Fruit fly (Drosophila melanogaster) whole organism, pupa: Measurements from ENCODE around the gene slmo.
A peak's percentile ranks its signal among the peaks of the same experiment; 100 is the strongest.

ENCODE experiments used
- CG10348 ChIP-seq: fragments of 200-800 bp; sonication (Bioruptor generic); IDR thresholded peaks from 2 replicates; pipeline ENCODE4 v1.3.6; 2022; ENCODE audit warnings: missing biosample characterization, missing genetic modification characterization
- CG12605 ChIP-seq: fragments of 200-800 bp; sonication (Bioruptor generic); IDR thresholded peaks from 2 replicates; pipeline ENCODE4 v1.3.6; 2022; ENCODE audit warnings: missing biosample characterization, missing genetic modification characterization
- CG13204 ChIP-seq: fragments of 200-800 bp; sonication (Bioruptor generic); optimal IDR thresholded peaks from 2 replicates; lab custom pipeline; 2018; ENCODE audit warnings: missing biosample characterization, mild to moderate bottlenecking, missing genetic modification characterization, moderate library complexity
- CG14655 ChIP-seq: fragments of 200-800 bp; sonication (Bioruptor generic); optimal IDR thresholded peaks from 3 replicates; lab custom pipeline; 2017; ENCODE audit warnings: mild to moderate bottlenecking, missing biosample characterization, missing genetic modification reagents, missing genetic modification characterization
- CG15710 ChIP-seq: fragments of 200-800 bp; sonication (Bioruptor generic); optimal IDR thresholded peaks from 2 replicates; lab custom pipeline; 2018; ENCODE audit warnings: missing biosample characterization, mild to moderate bottlenecking, missing genetic modification characterization, moderate library complexity
- CG17806 ChIP-seq: fragments of 200-800 bp; sonication (Bioruptor generic); optimal IDR thresholded peaks from 2 replicates; lab custom pipeline; 2018; ENCODE audit warnings: missing biosample characterization, mild to moderate bottlenecking, missing genetic modification characterization, moderate library complexity
- CG32121 ChIP-seq: fragments of 200-800 bp; sonication (Bioruptor generic); IDR thresholded peaks from 2 replicates; pipeline ENCODE4 v1.3.6; 2022; ENCODE audit warnings: missing biosample characterization, missing genetic modification characterization
- CG34367 ChIP-seq: fragments of 200-800 bp; sonication (Bioruptor generic); optimal IDR thresholded peaks from 2 replicates; lab custom pipeline; 2018; ENCODE audit warnings: missing biosample characterization, mild to moderate bottlenecking, missing genetic modification characterization
- CG4496 ChIP-seq: fragments of 200-800 bp; sonication (Bioruptor generic); IDR thresholded peaks from 3 replicates; pipeline ENCODE4 v1.3.6; 2022; ENCODE audit warnings: missing biosample characterization, missing genetic modification characterization
- CG8159 ChIP-seq: fragments of 200-800 bp; sonication (Bioruptor generic); optimal IDR thresholded peaks from 3 replicates; lab custom pipeline; 2018; ENCODE audit warnings: missing biosample characterization, mild to moderate bottlenecking, missing genetic modification characterization, moderate library complexity
- CG8301 ChIP-seq: fragments of 200-800 bp; sonication (Bioruptor generic); optimal IDR thresholded peaks from 2 replicates; lab custom pipeline; 2018; ENCODE audit warnings: missing biosample characterization, mild to moderate bottlenecking, missing genetic modification characterization
- CG9948 ChIP-seq: fragments of 200-800 bp; sonication (Bioruptor generic); optimal IDR thresholded peaks from 2 replicates; lab custom pipeline; 2018; ENCODE audit warnings: missing biosample characterization, mild to moderate bottlenecking, missing genetic modification characterization, moderate library complexity
- D1 ChIP-seq: fragments of 200-800 bp; sonication (Bioruptor generic); optimal IDR thresholded peaks from 2 replicates; lab custom pipeline; 2018; ENCODE audit warnings: missing biosample characterization, mild to moderate bottlenecking, missing genetic modification characterization, moderate library complexity
- EcR ChIP-seq: fragments of 200-800 bp; sonication (Bioruptor generic); optimal IDR thresholded peaks from 3 replicates; lab custom pipeline; 2019; ENCODE audit warnings: missing biosample characterization, missing genetic modification characterization, mild to moderate bottlenecking, moderate library complexity, missing genetic modification reagents
- Ets98B ChIP-seq: fragments of 200-800 bp; sonication (Bioruptor generic); IDR thresholded peaks from 2 replicates; pipeline ENCODE4 v1.3.6; 2022; ENCODE audit warnings: missing biosample characterization, missing genetic modification characterization
- Pif1A ChIP-seq: fragments of 200-800 bp; sonication (Bioruptor generic); optimal IDR thresholded peaks from 3 replicates; lab custom pipeline; 2016; ENCODE audit warnings: missing biosample characterization, missing genetic modification characterization
- Pif1B ChIP-seq: fragments of 200-800 bp; sonication (Bioruptor generic); optimal IDR thresholded peaks from 3 replicates; lab custom pipeline; 2016; ENCODE audit warnings: missing biosample characterization, missing genetic modification characterization
- Snoo ChIP-seq: fragments of 200-800 bp; sonication (Bioruptor generic); optimal IDR thresholded peaks from 3 replicates; lab custom pipeline; 2017; ENCODE audit warnings: missing biosample characterization, mild to moderate bottlenecking, missing genetic modification characterization, inconsistent platforms
- fd96Ca ChIP-seq: fragments of 200-800 bp; sonication (Bioruptor generic); IDR thresholded peaks from 3 replicates; pipeline ENCODE4 v1.3.6; 2022; ENCODE audit warnings: missing biosample characterization, missing genetic modification characterization
- gl ChIP-seq: fragments of 200-800 bp; sonication (Bioruptor generic); optimal IDR thresholded peaks from 2 replicates; lab custom pipeline; 2018; ENCODE audit warnings: missing biosample characterization, mild to moderate bottlenecking, missing genetic modification characterization
- rn ChIP-seq: fragments of 200-800 bp; sonication (Bioruptor generic); IDR thresholded peaks from 2 replicates; pipeline ENCODE4 v1.3.6; 2022; ENCODE audit warnings: missing biosample characterization, missing genetic modification characterization

Gene slmo

DNA sequence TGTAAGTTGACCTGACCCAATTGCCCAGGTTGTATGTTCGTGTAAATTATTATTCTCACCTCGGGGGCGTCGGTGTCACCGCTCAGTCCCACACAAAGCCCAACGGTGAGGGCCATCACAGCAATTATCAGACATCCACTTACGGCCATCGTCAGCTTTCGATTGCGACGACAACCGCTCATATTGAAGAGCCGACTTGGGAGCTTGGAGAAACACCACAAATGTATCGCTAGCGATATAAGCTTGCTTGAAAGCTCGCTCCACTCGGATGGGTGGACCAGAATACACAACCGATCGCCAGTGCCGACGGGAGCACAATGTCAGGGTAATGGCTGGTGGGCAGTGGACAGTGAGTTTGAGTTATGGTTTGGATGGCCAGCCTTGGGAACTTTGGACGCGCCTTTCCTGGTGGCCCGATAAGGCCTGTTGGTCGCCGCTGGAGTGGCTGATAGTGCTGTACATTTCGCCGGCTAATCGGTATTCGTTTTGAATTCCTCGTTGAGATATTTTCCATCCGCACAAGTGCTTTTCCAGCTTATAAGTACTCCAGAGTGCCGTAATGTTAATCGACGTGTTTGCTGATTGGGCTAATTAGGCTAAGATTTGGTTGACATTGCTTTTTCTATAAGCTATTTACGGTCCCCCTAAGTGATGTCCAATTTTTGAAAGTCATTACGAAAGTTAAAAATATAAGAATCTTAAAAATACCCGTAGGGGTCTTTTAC lies 41.8 kb downstream of the slmo start, which contains the start of gene Gal:
Gal (minus strand) TSS at position 320 of the 725 bp plus-strand sequence.
- no peak for TF ChIP-seq CG13204
- TF ChIP-seq CG8301 (tag; lab: Kevin White, UChicago) = no peak
- TF ChIP-seq CG10348 (GFP tag; lab: Robert Waterston, UW) = no peak
- TF ChIP-seq Pif1B (GFP tag; lab: Kevin White, UChicago) = no peak
- no peak for TF ChIP-seq rn
- TF ChIP-seq Pif1A (GFP tag; lab: Kevin White, UChicago) = no peak
- TF ChIP-seq CG9948 (tag; lab: Kevin White, UChicago) = no peak
- no peak for TF ChIP-seq CG32121 (GFP tag; lab: Robert Waterston, UW)
- TF ChIP-seq CG8159 (tag; lab: Kevin White, UChicago) = peak; percentile 64
- TF ChIP-seq CG17806 (tag; lab: Kevin White, UChicago) = no peak
- no peak for TF ChIP-seq CG12605
- TF ChIP-seq fd96Ca = 0 out of 3 replicates have a peak, but pooled peaks have one; percentile 31
- peak; percentile 9; the same call in 1 of the 2 replicates for TF ChIP-seq Ets98B (GFP tag; lab: Robert Waterston, UW)
- no peak for TF ChIP-seq D1 (tag; lab: Kevin White, UChicago)

DNA sequence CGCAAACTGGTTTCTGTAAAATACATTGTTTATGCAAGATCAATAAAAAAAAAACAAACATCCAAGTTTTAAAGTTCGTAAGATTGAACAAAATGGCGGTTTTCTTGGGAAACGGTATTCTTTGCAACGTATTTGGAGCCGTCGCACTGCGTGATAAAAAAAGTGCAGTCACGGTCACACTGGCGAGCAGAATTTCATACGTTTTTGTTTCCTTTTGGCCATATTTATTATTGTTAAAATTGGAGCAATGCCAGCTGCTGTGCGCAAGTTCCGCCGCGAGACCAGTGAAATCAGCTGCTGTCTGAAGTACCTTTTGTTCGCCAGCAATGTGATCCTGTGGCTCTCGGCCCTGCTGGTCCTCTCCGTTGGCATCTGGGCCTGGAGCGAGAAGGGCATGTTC lies 48.4 kb downstream of the slmo start, which contains the start of gene Tsp26A:
Tsp26A (plus strand) TSS at position 164 of the 400 bp plus-strand sequence.
- TF ChIP-seq Pif1B (GFP tag; lab: Kevin White, UChicago) (no peak), CG34367 (tag; lab: Kevin White, UChicago) (no peak), gl (tag; lab: Kevin White, UChicago) (no peak), Snoo (no peak), CG4496 (GFP tag; lab: Robert Waterston, UW) (no peak), CG15710 (tag; lab: Kevin White, UChicago) (no peak), rn (no peak), CG8159 (tag; lab: Kevin White, UChicago) (no peak), CG13204 (no peak), CG14655 (no peak), D1 (tag; lab: Kevin White, UChicago) (no peak), CG9948 (tag; lab: Kevin White, UChicago) (no peak), CG12605 (no peak), EcR (GFP tag; lab: Kevin White, UChicago) (no peak), Ets98B (GFP tag; lab: Robert Waterston, UW) (no peak), CG10348 (GFP tag; lab: Robert Waterston, UW) (no peak), CG32121 (GFP tag; lab: Robert Waterston, UW) (no peak), fd96Ca (no peak), CG8301 (tag; lab: Kevin White, UChicago) (no peak)
- TF ChIP-seq, all 21 proteins: peak for 0

DNA sequence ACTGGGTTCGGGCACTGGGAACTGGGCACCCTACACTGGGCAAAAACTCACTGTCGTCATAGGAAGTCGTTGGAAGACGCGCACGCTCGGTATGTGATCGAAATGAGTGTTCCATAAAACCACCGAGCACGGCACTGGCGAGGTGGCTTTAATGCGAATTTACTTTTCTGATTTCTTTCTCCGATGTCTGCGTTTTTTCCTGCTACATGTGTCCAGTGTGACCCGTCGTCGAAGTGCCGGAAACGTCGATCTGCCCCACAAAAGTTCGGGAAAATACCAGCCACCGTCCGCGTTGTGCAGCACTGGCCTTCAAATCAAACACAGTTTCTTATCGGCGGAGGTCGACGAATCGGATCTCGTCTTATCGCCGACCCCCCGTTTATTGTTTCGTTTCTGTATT lies 49.3 kb downstream of the slmo start, which contains the start of gene Kdm5:
Kdm5 (minus strand) TSS at position 255 of the 400 bp plus-strand sequence.
- TF ChIP-seq CG9948 (tag; lab: Kevin White, UChicago) (no peak), CG10348 (GFP tag; lab: Robert Waterston, UW) (no peak), CG12605 (no peak), CG8159 (tag; lab: Kevin White, UChicago) (peak; percentile 2), CG4496 (GFP tag; lab: Robert Waterston, UW) (peak; percentile 51; the same call in 1 of the 3 replicates), Snoo (peak; percentile 41), Ets98B (GFP tag; lab: Robert Waterston, UW) (peak; percentile 46), fd96Ca (0 out of 3 replicates have a peak, but pooled peaks have one; percentile 10), gl (tag; lab: Kevin White, UChicago) (no peak), CG17806 (tag; lab: Kevin White, UChicago) (peak; percentile 9), CG14655 (no peak), EcR (GFP tag; lab: Kevin White, UChicago) (peak; percentile 24), CG34367 (tag; lab: Kevin White, UChicago) (no peak), CG32121 (GFP tag; lab: Robert Waterston, UW) (peak; percentile 34; the same call in 1 of the 2 replicates)
- TF ChIP-seq, all 21 proteins: peak for 8

DNA sequence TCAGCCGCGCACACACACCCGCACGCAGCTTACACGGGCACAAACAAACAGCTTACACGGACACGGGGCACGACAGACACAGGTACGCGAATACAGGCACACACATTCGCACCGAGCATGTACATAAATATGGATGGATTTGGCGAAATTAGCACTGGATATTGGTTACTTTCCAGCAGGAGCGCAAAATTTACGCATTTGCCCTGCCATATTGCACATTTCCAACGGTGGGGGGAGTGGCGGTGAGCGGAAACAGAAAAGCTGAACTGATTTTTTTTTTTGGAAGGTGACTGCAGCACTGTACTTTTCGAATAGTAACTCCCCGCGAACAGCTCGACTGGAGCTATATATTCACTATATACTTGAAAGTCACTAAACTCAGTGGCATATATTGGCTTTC lies 50.1 kb downstream of the slmo start:
- no peak for TF ChIP-seq gl (tag; lab: Kevin White, UChicago)
- TF ChIP-seq CG4496 (GFP tag; lab: Robert Waterston, UW) = 0 out of 3 replicates have a peak, but pooled peaks have one; percentile 3
- no peak for TF ChIP-seq CG17806 (tag; lab: Kevin White, UChicago)
- no peak for TF ChIP-seq CG15710 (tag; lab: Kevin White, UChicago)
- no peak for TF ChIP-seq CG14655
- TF ChIP-seq CG9948 (tag; lab: Kevin White, UChicago) = no peak
- TF ChIP-seq CG10348 (GFP tag; lab: Robert Waterston, UW) = no peak
- TF ChIP-seq D1 (tag; lab: Kevin White, UChicago) = no peak
- TF ChIP-seq, all 21 proteins: peak for 1

DNA sequence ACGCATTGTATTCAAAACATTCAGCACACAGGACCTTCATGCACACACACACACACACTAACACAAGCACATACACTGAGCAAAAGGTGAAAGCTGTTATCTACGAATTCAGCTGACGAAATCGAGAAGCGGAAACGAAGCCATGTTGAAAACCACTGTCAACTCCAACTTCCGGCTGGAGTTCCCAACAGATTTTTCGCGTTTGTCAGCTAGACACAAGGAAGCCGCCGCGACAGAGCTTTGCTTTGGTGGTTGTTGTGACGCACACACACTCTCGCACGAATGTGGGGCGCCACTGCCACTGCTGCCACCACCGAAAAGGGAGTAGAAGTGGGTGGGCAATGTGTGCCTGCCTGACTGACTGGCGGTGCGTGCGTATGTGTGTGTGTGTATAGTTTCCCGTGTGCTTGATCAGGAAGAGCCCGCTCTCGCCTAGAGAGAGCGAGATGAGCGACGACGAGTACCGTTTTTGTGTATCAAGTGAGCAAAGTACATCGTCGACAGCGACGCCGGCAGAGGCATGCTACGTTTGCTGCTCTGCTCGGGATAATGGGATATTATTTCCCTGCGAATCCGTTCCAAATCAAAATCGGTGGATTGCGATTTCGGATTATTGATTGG lies 50.8 kb downstream of the slmo start:
- TF ChIP-seq Snoo = peak; percentile 31
- TF ChIP-seq Pif1A (GFP tag; lab: Kevin White, UChicago) = no peak
- TF ChIP-seq CG32121 (GFP tag; lab: Robert Waterston, UW) = no peak
- TF ChIP-seq CG4496 (GFP tag; lab: Robert Waterston, UW) = peak; percentile 10; the same call in 2 of the 3 replicates
- no peak for TF ChIP-seq Pif1B (GFP tag; lab: Kevin White, UChicago)
- no peak for TF ChIP-seq D1 (tag; lab: Kevin White, UChicago)
- no peak for TF ChIP-seq fd96Ca
- TF ChIP-seq CG15710 (tag; lab: Kevin White, UChicago) = peak; percentile 39
- no peak for TF ChIP-seq CG9948 (tag; lab: Kevin White, UChicago)
- no peak for TF ChIP-seq CG14655
- TF ChIP-seq rn = no peak
- peak; percentile 15 for TF ChIP-seq CG34367 (tag; lab: Kevin White, UChicago)
- TF ChIP-seq CG13204 = peak; percentile 10
- TF ChIP-seq EcR (GFP tag; lab: Kevin White, UChicago) = no peak
- TF ChIP-seq CG8301 (tag; lab: Kevin White, UChicago) = no peak
- TF ChIP-seq CG17806 (tag; lab: Kevin White, UChicago) = no peak
- no peak for TF ChIP-seq CG10348 (GFP tag; lab: Robert Waterston, UW)
- peak; percentile 6 for TF ChIP-seq CG8159 (tag; lab: Kevin White, UChicago)
- no peak for TF ChIP-seq Ets98B (GFP tag; lab: Robert Waterston, UW)
- peak; percentile 34 for TF ChIP-seq gl (tag; lab: Kevin White, UChicago)
- no peak for TF ChIP-seq CG12605
